Fruit fly (Drosophila melanogaster) whole organism, prepupa: Measurements from ENCODE around the gene CG5986.

Experiments
- CG10669 ChIP-seq: fragments of 200-800 bp; sonication (Bioruptor generic); optimal IDR thresholded peaks from 3 replicates; lab custom pipeline; 2018; ENCODE audit warnings: missing biosample characterization, mild to moderate bottlenecking, missing genetic modification characterization, moderate library complexity
- CG11294 ChIP-seq: fragments of 200-800 bp; sonication (Bioruptor generic); IDR thresholded peaks from 2 replicates; pipeline ENCODE4 v1.3.6; 2022; ENCODE audit warnings: missing biosample characterization, missing genetic modification characterization
- CG11762 ChIP-seq: fragments of 200-800 bp; sonication (Bioruptor generic); optimal IDR thresholded peaks from 3 replicates; lab custom pipeline; 2016; ENCODE audit warnings: missing biosample characterization, missing genetic modification characterization; ENCODE audit not compliant: insufficient read depth
- CG11902 ChIP-seq: fragments of 200-800 bp; sonication (Bioruptor generic); optimal IDR thresholded peaks from 3 replicates; lab custom pipeline; 2016; ENCODE audit warnings: missing biosample characterization, missing genetic modification characterization
- CG16779 ChIP-seq: fragments of 200-800 bp; sonication (Bioruptor generic); optimal IDR thresholded peaks from 3 replicates; lab custom pipeline; 2017; ENCODE audit warnings: missing biosample characterization, mild to moderate bottlenecking, missing genetic modification characterization
- CG3032 ChIP-seq: fragments of 200-800 bp; optimal IDR thresholded peaks from 2 replicates; lab custom pipeline; 2019; ENCODE audit warnings: missing biosample characterization, mild to moderate bottlenecking, missing genetic modification characterization, moderate library complexity
- CG31627 ChIP-seq: fragments of 200-800 bp; sonication (Bioruptor generic); optimal IDR thresholded peaks from 3 replicates; lab custom pipeline; 2016; ENCODE audit warnings: missing biosample characterization, missing genetic modification characterization
- CG32006 ChIP-seq: fragments of 200-800 bp; sonication (Bioruptor generic); optimal IDR thresholded peaks from 3 replicates; lab custom pipeline; 2017; ENCODE audit warnings: missing biosample characterization, mild to moderate bottlenecking, missing genetic modification characterization
- CG34406 ChIP-seq: fragments of 200-800 bp; sonication (Bioruptor generic); optimal IDR thresholded peaks from 3 replicates; lab custom pipeline; 2016; ENCODE audit warnings: missing biosample characterization, missing genetic modification characterization
- CG4318 ChIP-seq: fragments of 200-800 bp; sonication (Bioruptor generic); optimal IDR thresholded peaks from 3 replicates; lab custom pipeline; 2017; ENCODE audit warnings: missing biosample characterization, mild to moderate bottlenecking, missing genetic modification characterization
- CG6163 ChIP-seq: fragments of 200-800 bp; sonication (Bioruptor generic); IDR thresholded peaks from 3 replicates; pipeline ENCODE4 v1.3.6; 2022; ENCODE audit warnings: missing biosample characterization, missing genetic modification characterization
- CG6276 ChIP-seq: fragments of 200-800 bp; sonication (Bioruptor generic); optimal IDR thresholded peaks from 2 replicates; lab custom pipeline; 2017; ENCODE audit warnings: missing biosample characterization, mild to moderate bottlenecking, missing genetic modification characterization
- CG6808 ChIP-seq: fragments of 200-800 bp; sonication (Bioruptor generic); optimal IDR thresholded peaks from 3 replicates; lab custom pipeline; 2017; ENCODE audit warnings: missing biosample characterization, missing genetic modification characterization, mild to moderate bottlenecking, moderate library complexity, missing genetic modification reagents
- CG7368 ChIP-seq: fragments of 200-800 bp; sonication (Bioruptor generic); optimal IDR thresholded peaks from 3 replicates; lab custom pipeline; 2016; ENCODE audit warnings: missing biosample characterization, missing genetic modification characterization
- CG8119 ChIP-seq: fragments of 200-800 bp; sonication (Bioruptor generic); IDR thresholded peaks from 3 replicates; pipeline ENCODE4 v1.3.6; 2022; ENCODE audit warnings: missing biosample characterization, missing genetic modification characterization
- CG8319 ChIP-seq: fragments of 200-800 bp; sonication (Bioruptor generic); optimal IDR thresholded peaks from 3 replicates; lab custom pipeline; 2016; ENCODE audit warnings: missing biosample characterization, missing genetic modification characterization
- CG9139 ChIP-seq: fragments of 200-800 bp; sonication (Bioruptor generic); optimal IDR thresholded peaks from 3 replicates; lab custom pipeline; 2017; ENCODE audit warnings: missing biosample characterization, mild to moderate bottlenecking, missing genetic modification characterization
- Eip78C ChIP-seq: fragments of 200-800 bp; sonication (Bioruptor generic); peaks from one replicate; lab custom pipeline; 2016; ENCODE audit warnings: missing biosample characterization, missing genetic modification characterization
- Eip93F ChIP-seq: fragments of 200-800 bp; sonication (Bioruptor generic); optimal IDR thresholded peaks from 2 replicates; lab custom pipeline; 2016; ENCODE audit warnings: missing biosample characterization, mild to moderate bottlenecking, missing genetic modification characterization
- Ets96B ChIP-seq: fragments of 200-800 bp; optimal IDR thresholded peaks from 2 replicates; lab custom pipeline; 2019; ENCODE audit warnings: missing biosample characterization, mild to moderate bottlenecking, missing genetic modification characterization, moderate library complexity
- Hr38 ChIP-seq: sonication (Bioruptor generic); optimal IDR thresholded peaks from 2 replicates; lab custom pipeline; 2016; ENCODE audit warnings: missing biosample characterization, missing genetic modification characterization
- Hr39 ChIP-seq: fragments of 200-800 bp; sonication (Bioruptor generic); optimal IDR thresholded peaks from 2 replicates; lab custom pipeline; 2016; ENCODE audit warnings: missing biosample characterization, missing genetic modification characterization
- Lpt ChIP-seq: fragments of 200-800 bp; sonication (Bioruptor generic); optimal IDR thresholded peaks from 3 replicates; lab custom pipeline; 2016; ENCODE audit warnings: missing biosample characterization, missing genetic modification characterization
- Met ChIP-seq: fragments of 200-800 bp; sonication (Bioruptor generic); optimal IDR thresholded peaks from 3 replicates; lab custom pipeline; 2016; ENCODE audit warnings: missing biosample characterization, missing genetic modification characterization
- OdsH ChIP-seq: fragments of 200-800 bp; sonication (Bioruptor generic); optimal IDR thresholded peaks from 3 replicates; lab custom pipeline; 2016; ENCODE audit warnings: missing biosample characterization, missing genetic modification characterization
- Smox ChIP-seq: fragments of 200-800 bp; sonication (Bioruptor generic); optimal IDR thresholded peaks from 3 replicates; lab custom pipeline; 2016; ENCODE audit warnings: missing biosample characterization, missing genetic modification characterization
- Sox102F ChIP-seq: fragments of 200-800 bp; sonication (Bioruptor generic); optimal IDR thresholded peaks from 2 replicates; lab custom pipeline; 2016; ENCODE audit warnings: missing biosample characterization, mild to moderate bottlenecking, missing genetic modification characterization
- Sox14 ChIP-seq: fragments of 200-800 bp; sonication (Bioruptor generic); optimal IDR thresholded peaks from 3 replicates; lab custom pipeline; 2016; ENCODE audit warnings: missing biosample characterization, missing genetic modification characterization
- Sox15 ChIP-seq: fragments of 200-800 bp; sonication (Bioruptor generic); optimal IDR thresholded peaks from 3 replicates; lab custom pipeline; 2016; ENCODE audit warnings: missing biosample characterization, missing genetic modification characterization
- acj6 ChIP-seq: fragments of 200-800 bp; sonication (Bioruptor generic); optimal IDR thresholded peaks from 3 replicates; lab custom pipeline; 2016; ENCODE audit warnings: missing biosample characterization, missing genetic modification characterization
- cyc ChIP-seq: fragments of 200-800 bp; sonication (Bioruptor generic); optimal IDR thresholded peaks from 3 replicates; lab custom pipeline; 2016; ENCODE audit warnings: missing biosample characterization, missing genetic modification characterization
- dac ChIP-seq: fragments of 200-800 bp; sonication (Bioruptor generic); optimal IDR thresholded peaks from 2 replicates; lab custom pipeline; 2017; ENCODE audit warnings: missing biosample characterization, mild to moderate bottlenecking, missing genetic modification characterization
- dsx ChIP-seq: fragments of 200-800 bp; optimal IDR thresholded peaks from 3 replicates; lab custom pipeline; 2019; ENCODE audit warnings: missing biosample characterization, mild to moderate bottlenecking, missing genetic modification characterization, moderate library complexity; ENCODE audit not compliant: poor library complexity, severe bottlenecking
- eg ChIP-seq: fragments of 200-800 bp; sonication (Bioruptor generic); IDR thresholded peaks from 3 replicates; pipeline ENCODE4 v1.3.6; 2022; ENCODE audit warnings: missing biosample characterization, missing genetic modification characterization
- esn ChIP-seq: fragments of 200-800 bp; sonication (Bioruptor generic); optimal IDR thresholded peaks from 2 replicates; lab custom pipeline; 2016; ENCODE audit warnings: missing biosample characterization, mild to moderate bottlenecking, missing genetic modification characterization, moderate library complexity
- fd59A ChIP-seq: fragments of 200-800 bp; sonication (Bioruptor generic); optimal IDR thresholded peaks from 2 replicates; lab custom pipeline; 2017; ENCODE audit warnings: missing biosample characterization, mild to moderate bottlenecking, missing genetic modification characterization, missing genetic modification reagents
- fkh ChIP-seq: fragments of 200-800 bp; sonication (Bioruptor generic); optimal IDR thresholded peaks from 3 replicates; lab custom pipeline; 2017; ENCODE audit warnings: missing biosample characterization, mild to moderate bottlenecking, missing genetic modification characterization, moderate library complexity
- lz ChIP-seq: fragments of 200-800 bp; sonication (Bioruptor generic); optimal IDR thresholded peaks from 3 replicates; lab custom pipeline; 2016; ENCODE audit warnings: missing biosample characterization, missing genetic modification characterization
- net ChIP-seq: fragments of 200-800 bp; sonication (Bioruptor generic); optimal IDR thresholded peaks from 3 replicates; lab custom pipeline; 2016; ENCODE audit warnings: missing biosample characterization, missing genetic modification characterization
- pdm3 ChIP-seq: fragments of 200-800 bp; sonication (Bioruptor generic); optimal IDR thresholded peaks from 3 replicates; lab custom pipeline; 2016; ENCODE audit warnings: missing biosample characterization, missing genetic modification characterization
- salr ChIP-seq, 2 experiments: fragments of 200-800 bp; sonication (Bioruptor generic); optimal IDR thresholded peaks; 3 replicates each; lab custom pipeline; 2016 to 2018; ENCODE audit warnings: missing biosample characterization in 2 of 2, missing genetic modification characterization in 2 of 2, mild to moderate bottlenecking in 1 of 2
- spab ChIP-seq: fragments of 200-800 bp; sonication (Bioruptor generic); optimal IDR thresholded peaks from 2 replicates; lab custom pipeline; 2017; ENCODE audit warnings: missing biosample characterization, mild to moderate bottlenecking, missing genetic modification characterization, missing genetic modification reagents
- ss ChIP-seq, 2 experiments: fragments of 200-800 bp; sonication (Bioruptor generic); optimal IDR thresholded peaks; 2 replicates in 1 of 2; 3 replicates in 1 of 2; lab custom pipeline; 2017 to 2018; ENCODE audit warnings: mild to moderate bottlenecking in 2 of 2, missing biosample characterization in 2 of 2, missing genetic modification characterization in 2 of 2, moderate library complexity in 1 of 2
- topi ChIP-seq: fragments of 200-800 bp; sonication (Bioruptor generic); optimal IDR thresholded peaks from 3 replicates; lab custom pipeline; 2016; ENCODE audit warnings: missing biosample characterization, missing genetic modification characterization
- vri ChIP-seq: fragments of 200-800 bp; sonication (Bioruptor generic); optimal IDR thresholded peaks from 3 replicates; lab custom pipeline; 2016; ENCODE audit warnings: missing biosample characterization, mild to moderate bottlenecking, missing genetic modification characterization

Gene CG5986

dm6 chr3R:24006449-24007159, 41.0 kb upstream of the CG5986 start (continued):
- TF ChIP-seq Eip93F (GFP tag; lab: Kevin White, UChicago) = no peak
- no peak for TF ChIP-seq Sox15 (GFP tag; lab: Kevin White, UChicago)
- no peak for TF ChIP-seq CG3032 (tag; lab: Kevin White, UChicago)
- TF ChIP-seq topi = no peak
- TF ChIP-seq eg (GFP tag; lab: Robert Waterston, UW) = peak; percentile 54
- peak; percentile 9 for TF ChIP-seq vri (GFP tag; lab: Kevin White, UChicago)
- no peak for TF ChIP-seq Hr38
- TF ChIP-seq CG11902 (GFP tag; lab: Kevin White, UChicago) = no peak
- TF ChIP-seq CG9139 (GFP tag; lab: Kevin White, UChicago) = no peak
- no peak for TF ChIP-seq fd59A (GFP tag; lab: Kevin White, UChicago)
- no peak for TF ChIP-seq fkh (GFP tag; lab: Kevin White, UChicago)
- TF ChIP-seq dac (GFP tag; lab: Kevin White, UChicago) = peak; percentile 14
- TF ChIP-seq Ets96B (tag; lab: Kevin White, UChicago) = no peak
- no peak for TF ChIP-seq CG10669 (GFP tag; lab: Kevin White, UChicago)
- peak; percentile 20 for TF ChIP-seq CG31627 (GFP tag; lab: Kevin White, UChicago)
- TF ChIP-seq Smox = peak; percentile 1
- no peak for TF ChIP-seq salr (GFP tag; optimal IDR thresholded peaks at IDR 0.05; lab: Kevin White, UChicago)

- no peak for TF ChIP-seq CG8119 (GFP tag; lab: Robert Waterston, UW)
- TF ChIP-seq Smox = no peak
- TF ChIP-seq CG6808 (GFP tag; lab: Kevin White, UChicago) = no peak
- TF ChIP-seq CG6276 (GFP tag; lab: Kevin White, UChicago) = peak; percentile 57
- no peak for TF ChIP-seq esn (GFP tag; lab: Kevin White, UChicago)
- no peak for TF ChIP-seq Eip93F (GFP tag; lab: Kevin White, UChicago)
- TF ChIP-seq CG8319 (GFP tag; lab: Kevin White, UChicago) = no peak
- no peak for TF ChIP-seq lz (GFP tag; lab: Kevin White, UChicago)
- no peak for TF ChIP-seq Met
- TF ChIP-seq Hr39 (GFP tag; lab: Kevin White, UChicago) = no peak
- no peak for TF ChIP-seq CG31627 (GFP tag; lab: Kevin White, UChicago)
- TF ChIP-seq OdsH (GFP tag; lab: Kevin White, UChicago) = no peak
- TF ChIP-seq Ets96B (tag; lab: Kevin White, UChicago) = no peak
- no peak for TF ChIP-seq fd59A (GFP tag; lab: Kevin White, UChicago)
- no peak; the same call in 2 of the 3 replicates for TF ChIP-seq CG6163
- no peak for TF ChIP-seq CG34406
- TF ChIP-seq Hr38 = no peak
- TF ChIP-seq pdm3 (GFP tag; lab: Kevin White, UChicago) = peak; percentile 19
- no peak for TF ChIP-seq ss (GFP tag; optimal IDR thresholded peaks at IDR 0.05; lab: Kevin White, UChicago)
- TF ChIP-seq dsx (GFP tag; lab: Kevin White, UChicago) = no peak
- TF ChIP-seq CG4318 (GFP tag; lab: Kevin White, UChicago) = no peak
- 0 out of 3 replicates have a peak, but pooled peaks have one; percentile 14 for TF ChIP-seq eg (GFP tag; lab: Robert Waterston, UW)
- TF ChIP-seq cyc = no peak
- no peak for TF ChIP-seq acj6 (GFP tag; lab: Kevin White, UChicago)
- TF ChIP-seq CG11902 (GFP tag; lab: Kevin White, UChicago) = no peak
- no peak for TF ChIP-seq CG10669 (GFP tag; lab: Kevin White, UChicago)
- peak; percentile 58 for TF ChIP-seq CG32006 (GFP tag; lab: Kevin White, UChicago)
- TF ChIP-seq salr (GFP tag; optimal IDR thresholded peaks at IDR 0.05; lab: Kevin White, UChicago) = peak in 1 of 2 experiments; percentile 55
- no peak for TF ChIP-seq Lpt (GFP tag; lab: Kevin White, UChicago)
- TF ChIP-seq CG16779 (tag; lab: Kevin White, UChicago) = no peak
- TF ChIP-seq CG7368 (GFP tag; lab: Kevin White, UChicago) = no peak
- no peak for TF ChIP-seq CG3032 (tag; lab: Kevin White, UChicago)
- TF ChIP-seq CG11294 = no peak
- no peak for TF ChIP-seq spab (GFP tag; lab: Kevin White, UChicago)
- no peak for TF ChIP-seq CG11762
- no peak for TF ChIP-seq Sox15 (GFP tag; lab: Kevin White, UChicago)
- TF ChIP-seq Sox102F (GFP tag; lab: Kevin White, UChicago) = no peak
- TF ChIP-seq net (GFP tag; lab: Kevin White, UChicago) = no peak
- TF ChIP-seq Eip78C = peak; percentile 67
- peak; percentile 1 for TF ChIP-seq Sox14 (GFP tag; lab: Kevin White, UChicago)
- TF ChIP-seq fkh (GFP tag; lab: Kevin White, UChicago) = peak; percentile 71
Observed at dm6 chr3R:24007775-24008506, 39.6 kb upstream of the CG5986 start.
